Worm (Caenorhabditis elegans): ENCODE data around the gene srg-1.

ce11 chrIII:6207046-6207445 is 51.1 kb downstream of the srg-1 start:
- TF ChIP-seq pha-4 (GFP tag; IDR thresholded peaks at IDR 0.05) (no peak), pha-4 (tag; optimal IDR thresholded peaks at IDR 0.05) (no peak), ama-1 (optimal IDR thresholded peaks at IDR 0.05) (no peak), unc-62 (GFP tag; optimal IDR thresholded peaks at IDR 0.05 in 1 of 2) (no peak), unc-62 (tag; optimal IDR thresholded peaks at IDR 0.05) (no peak), snpc-4 (tag; optimal IDR thresholded peaks at IDR 0.05) (no peak), egl-27 (tag; optimal IDR thresholded peaks at IDR 0.05) (no peak), ceh-20 (GFP tag; IDR thresholded peaks at IDR 0.05) (no peak), nhr-6 (tag; optimal IDR thresholded peaks at IDR 0.05) (no peak), nhr-25 (tag; optimal IDR thresholded peaks at IDR 0.05; ENCODE audit: borderline replicate concordance, insufficient read depth) (no peak), lin-38 (GFP tag; IDR thresholded peaks at IDR 0.05) (no peak), ceh-28 (tag; optimal IDR thresholded peaks at IDR 0.05) (no peak), aly-2 (tag; optimal IDR thresholded peaks at IDR 0.05) (no peak)
